Fruit fly (Drosophila melanogaster) whole organism, embryonic: ENCODE measurements around the gene Lim1.

Source experiments
- Antp ChIP-seq: fragments of 200-800 bp; sonication (Bioruptor generic); optimal IDR thresholded peaks from 3 replicates; lab custom pipeline; 2016; ENCODE audit warnings: missing biosample characterization, missing genetic modification characterization
- Asciz ChIP-seq: fragments of 200-800 bp; sonication (Bioruptor generic); optimal IDR thresholded peaks from 2 replicates; lab custom pipeline; 2017; ENCODE audit warnings: missing biosample characterization, mild to moderate bottlenecking, missing genetic modification characterization, missing genetic modification reagents
- CG10366 ChIP-seq: fragments of 200-800 bp; sonication (Bioruptor generic); IDR thresholded peaks from 2 replicates; pipeline ENCODE4 v1.3.6; 2022; ENCODE audit warnings: missing biosample characterization, missing genetic modification characterization
- CG13296 ChIP-seq: fragments of 200-800 bp; sonication (Bioruptor generic); optimal IDR thresholded peaks from 3 replicates; lab custom pipeline; 2018; ENCODE audit warnings: missing biosample characterization, mild to moderate bottlenecking, missing genetic modification characterization
- CG13894 ChIP-seq: fragments of 200-800 bp; sonication (Bioruptor generic); optimal IDR thresholded peaks from 3 replicates; lab custom pipeline; 2018; ENCODE audit warnings: missing biosample characterization, mild to moderate bottlenecking, missing genetic modification characterization, moderate library complexity
- CG15514 ChIP-seq: fragments of 200-800 bp; sonication (Bioruptor generic); optimal IDR thresholded peaks from 3 replicates; lab custom pipeline; 2017; ENCODE audit warnings: missing biosample characterization, missing genetic modification characterization, mild to moderate bottlenecking, moderate library complexity, missing genetic modification reagents
- CG16815 ChIP-seq: fragments of 200-800 bp; sonication (Bioruptor generic); optimal IDR thresholded peaks from 3 replicates; lab custom pipeline; 2017; ENCODE audit warnings: missing biosample characterization, mild to moderate bottlenecking, missing genetic modification characterization
- CG17829 ChIP-seq: fragments of 200-800 bp; optimal IDR thresholded peaks from 2 replicates; lab custom pipeline; 2019; ENCODE audit warnings: missing biosample characterization, mild to moderate bottlenecking, missing genetic modification characterization, moderate library complexity
- CG2889 ChIP-seq: fragments of 200-800 bp; sonication (Bioruptor generic); IDR thresholded peaks from 3 replicates; pipeline ENCODE4 v1.3.6; 2022; ENCODE audit warnings: missing biosample characterization, missing genetic modification characterization
- CG32772 ChIP-seq: fragments of 200-800 bp; sonication (Bioruptor generic); IDR thresholded peaks from 2 replicates; pipeline ENCODE4 v1.3.6; 2022; ENCODE audit warnings: missing biosample characterization, missing genetic modification characterization
- CG33213 ChIP-seq: fragments of 200-800 bp; sonication (Bioruptor generic); optimal IDR thresholded peaks from 3 replicates; lab custom pipeline; 2016; ENCODE audit warnings: missing biosample characterization, missing genetic modification characterization
- CG34376 ChIP-seq: fragments of 200-800 bp; sonication (Bioruptor generic); optimal IDR thresholded peaks from 2 replicates; lab custom pipeline; 2018; ENCODE audit warnings: missing biosample characterization, mild to moderate bottlenecking, missing genetic modification characterization
- CG3847 ChIP-seq: fragments of 200-800 bp; sonication (Bioruptor generic); IDR thresholded peaks from 2 replicates; pipeline ENCODE4 v1.3.6; 2022; ENCODE audit warnings: missing biosample characterization, missing genetic modification characterization
- CG4424 ChIP-seq: fragments of 200-800 bp; sonication (Bioruptor generic); optimal IDR thresholded peaks from 3 replicates; lab custom pipeline; 2016; ENCODE audit warnings: missing biosample characterization, missing genetic modification characterization
- CG6254 ChIP-seq: fragments of 200-800 bp; sonication (Bioruptor generic); optimal IDR thresholded peaks from 3 replicates; lab custom pipeline; 2017; ENCODE audit warnings: mild to moderate bottlenecking, missing biosample characterization, missing genetic modification reagents, missing genetic modification characterization
- CG7372 ChIP-seq: fragments of 200-800 bp; sonication (Bioruptor generic); IDR thresholded peaks from 2 replicates; pipeline ENCODE4 v1.3.6; 2022; ENCODE audit warnings: missing biosample characterization, missing genetic modification characterization
- CG7745 ChIP-seq: fragments of 200-800 bp; sonication (Bioruptor generic); optimal IDR thresholded peaks from 2 replicates; lab custom pipeline; 2018; ENCODE audit warnings: missing biosample characterization, mild to moderate bottlenecking, missing genetic modification characterization, moderate library complexity
- CG7839 ChIP-seq: fragments of 200-800 bp; sonication (Bioruptor generic); optimal IDR thresholded peaks from 3 replicates; lab custom pipeline; 2018; ENCODE audit warnings: missing biosample characterization, mild to moderate bottlenecking, missing genetic modification characterization, moderate library complexity
- CG9609 ChIP-seq: fragments of 200-800 bp; sonication (Bioruptor generic); optimal IDR thresholded peaks from 3 replicates; lab custom pipeline; 2016; ENCODE audit warnings: missing biosample characterization, missing genetic modification characterization
- Drgx ChIP-seq: fragments of 200-800 bp; sonication (Bioruptor generic); IDR thresholded peaks from 2 replicates; pipeline ENCODE4 v1.3.6; 2022; ENCODE audit warnings: missing biosample characterization, missing genetic modification characterization
- E2f1 ChIP-seq: fragments of 200-800 bp; sonication (Bioruptor generic); IDR thresholded peaks from 2 replicates; pipeline ENCODE4 v1.3.6; 2022; ENCODE audit warnings: missing biosample characterization, missing genetic modification characterization
- HLH3B ChIP-seq: fragments of 200-800 bp; sonication (Bioruptor generic); IDR thresholded peaks from 2 replicates; pipeline ENCODE4 v1.3.6; 2022; ENCODE audit warnings: missing biosample characterization, missing genetic modification characterization
- Hey ChIP-seq: fragments of 200-800 bp; sonication (Bioruptor generic); optimal IDR thresholded peaks from 3 replicates; lab custom pipeline; 2018; ENCODE audit warnings: missing biosample characterization, mild to moderate bottlenecking, missing genetic modification characterization
- Hmr ChIP-seq: fragments of 200-800 bp; sonication (Bioruptor generic); optimal IDR thresholded peaks from 3 replicates; lab custom pipeline; 2017; ENCODE audit warnings: mild to moderate bottlenecking, missing biosample characterization, missing genetic modification reagents, missing genetic modification characterization
- Hr51 ChIP-seq, 2 experiments: fragments of 200-800 bp; sonication (Bioruptor generic); optimal IDR thresholded peaks; 2 replicates in 1 of 2; 3 replicates in 1 of 2; lab custom pipeline; 2016 to 2018; ENCODE audit warnings: missing biosample characterization in 2 of 2, missing genetic modification characterization in 2 of 2, mild to moderate bottlenecking in 1 of 2, moderate library complexity in 1 of 2
- Mes4 ChIP-seq: fragments of 200-800 bp; sonication (Bioruptor generic); optimal IDR thresholded peaks from 2 replicates; lab custom pipeline; 2016; ENCODE audit warnings: missing biosample characterization, missing genetic modification characterization
- Oli ChIP-seq: fragments of 200-800 bp; sonication (Bioruptor generic); optimal IDR thresholded peaks from 2 replicates; lab custom pipeline; 2018; ENCODE audit warnings: missing biosample characterization, mild to moderate bottlenecking, missing genetic modification characterization, moderate library complexity
- PHDP ChIP-seq: fragments of 200-800 bp; sonication (Bioruptor generic); optimal IDR thresholded peaks from 3 replicates; lab custom pipeline; 2018; ENCODE audit warnings: missing biosample characterization, mild to moderate bottlenecking, missing genetic modification characterization, moderate library complexity
- Sox102F ChIP-seq: fragments of 200-800 bp; sonication (Bioruptor generic); optimal IDR thresholded peaks from 2 replicates; lab custom pipeline; 2018; ENCODE audit warnings: missing biosample characterization, mild to moderate bottlenecking, missing genetic modification characterization, moderate library complexity
- bsh ChIP-seq, 2 experiments: fragments of 200-800 bp; sonication (Bioruptor generic); optimal IDR thresholded peaks; 2 replicates each; lab custom pipeline; 2017 to 2018; ENCODE audit warnings: mild to moderate bottlenecking in 2 of 2, missing biosample characterization in 2 of 2, missing genetic modification characterization in 2 of 2, moderate library complexity in 1 of 2
- cg ChIP-seq: fragments of 200-800 bp; sonication (Bioruptor generic); optimal IDR thresholded peaks from 3 replicates; lab custom pipeline; 2019; ENCODE audit warnings: missing biosample characterization, mild to moderate bottlenecking, missing genetic modification characterization, moderate library complexity
- croc ChIP-seq: fragments of 200-800 bp; sonication (Bioruptor generic); conservative IDR thresholded peaks from 3 replicates; pipeline ENCODE4 v1.3.6; 2022; ENCODE audit warnings: missing biosample characterization, missing genetic modification characterization
- dmrt11E ChIP-seq: fragments of 200-800 bp; sonication (Bioruptor generic); optimal IDR thresholded peaks from 3 replicates; lab custom pipeline; 2018; ENCODE audit warnings: missing biosample characterization, mild to moderate bottlenecking, missing genetic modification characterization, moderate library complexity
- en ChIP-seq: fragments of 200-800 bp; sonication (Bioruptor generic); optimal IDR thresholded peaks from 2 replicates; lab custom pipeline; 2016; ENCODE audit warnings: missing biosample characterization, missing genetic modification characterization
- exex ChIP-seq: fragments of 200-800 bp; sonication (Bioruptor generic); optimal IDR thresholded peaks from 4 replicates; lab custom pipeline; 2018; ENCODE audit warnings: missing biosample characterization, mild to moderate bottlenecking, missing genetic modification characterization, moderate library complexity
- fd102C ChIP-seq: fragments of 200-800 bp; sonication (Bioruptor generic); optimal IDR thresholded peaks from 2 replicates; lab custom pipeline; 2018; ENCODE audit warnings: missing biosample characterization, mild to moderate bottlenecking, missing genetic modification characterization, moderate library complexity
- gce ChIP-seq: fragments of 200-800 bp; sonication (Bioruptor generic); IDR thresholded peaks from 3 replicates; pipeline ENCODE4 v1.3.6; 2022; ENCODE audit warnings: missing biosample characterization, missing genetic modification characterization
- grn ChIP-seq: fragments of 200-800 bp; sonication (Bioruptor generic); optimal IDR thresholded peaks from 3 replicates; lab custom pipeline; 2017; ENCODE audit warnings: missing biosample characterization, missing genetic modification characterization
- jing ChIP-seq: fragments of 200-800 bp; sonication (Bioruptor generic); optimal IDR thresholded peaks from 2 replicates; lab custom pipeline; 2018; ENCODE audit warnings: missing biosample characterization, mild to moderate bottlenecking, missing genetic modification characterization
- klu ChIP-seq: fragments of 200-800 bp; sonication (Bioruptor generic); IDR thresholded peaks from 2 replicates; pipeline ENCODE4 v1.3.6; 2022; ENCODE audit warnings: missing biosample characterization, missing genetic modification characterization
- nerfin-2 ChIP-seq: fragments of 200-800 bp; sonication (Bioruptor generic); IDR thresholded peaks from 2 replicates; pipeline ENCODE4 v1.3.6; 2022; ENCODE audit warnings: missing biosample characterization, missing genetic modification characterization; ENCODE audit not compliant: partially characterized antibody
- pfk ChIP-seq: fragments of 200-800 bp; sonication (Bioruptor generic); optimal IDR thresholded peaks from 2 replicates; lab custom pipeline; 2018; ENCODE audit warnings: missing biosample characterization, mild to moderate bottlenecking, missing genetic modification characterization, moderate library complexity
- pita ChIP-seq: fragments of 200-800 bp; sonication (Bioruptor generic); optimal IDR thresholded peaks from 2 replicates; lab custom pipeline; 2017; ENCODE audit warnings: missing biosample characterization, mild to moderate bottlenecking, missing genetic modification characterization
- psq ChIP-seq: fragments of 200-800 bp; sonication (Bioruptor generic); optimal IDR thresholded peaks from 2 replicates; lab custom pipeline; 2017; ENCODE audit warnings: missing biosample characterization, missing genetic modification characterization
- sens-2 ChIP-seq: fragments of 200-800 bp; sonication (Bioruptor generic); IDR thresholded peaks from 2 replicates; pipeline ENCODE4 v1.3.6; 2022; ENCODE audit warnings: missing biosample characterization, missing genetic modification characterization
- sr ChIP-seq: fragments of 200-800 bp; sonication (Bioruptor generic); IDR thresholded peaks from 3 replicates; pipeline ENCODE4 v1.3.6; 2022; ENCODE audit warnings: missing biosample characterization, missing genetic modification characterization
- toy ChIP-seq: fragments of 200-800 bp; sonication (Bioruptor generic); IDR thresholded peaks from 2 replicates; pipeline ENCODE4 v1.3.6; 2022; ENCODE audit warnings: missing biosample characterization, missing genetic modification characterization
- tx ChIP-seq: fragments of 200-800 bp; sonication (Bioruptor generic); optimal IDR thresholded peaks from 2 replicates; lab custom pipeline; 2016; ENCODE audit warnings: missing biosample characterization, missing genetic modification characterization
- unpg ChIP-seq: fragments of 200-800 bp; sonication (Bioruptor generic); optimal IDR thresholded peaks from 3 replicates; lab custom pipeline; 2018; ENCODE audit warnings: missing biosample characterization, mild to moderate bottlenecking, missing genetic modification characterization, moderate library complexity
- zen2 ChIP-seq: fragments of 200-800 bp; sonication (Bioruptor generic); IDR thresholded peaks from 3 replicates; pipeline ENCODE4 v1.3.6; 2022; ENCODE audit warnings: missing biosample characterization, missing genetic modification characterization; ENCODE audit not compliant: partially characterized antibody

Lim1 gene

DNA sequence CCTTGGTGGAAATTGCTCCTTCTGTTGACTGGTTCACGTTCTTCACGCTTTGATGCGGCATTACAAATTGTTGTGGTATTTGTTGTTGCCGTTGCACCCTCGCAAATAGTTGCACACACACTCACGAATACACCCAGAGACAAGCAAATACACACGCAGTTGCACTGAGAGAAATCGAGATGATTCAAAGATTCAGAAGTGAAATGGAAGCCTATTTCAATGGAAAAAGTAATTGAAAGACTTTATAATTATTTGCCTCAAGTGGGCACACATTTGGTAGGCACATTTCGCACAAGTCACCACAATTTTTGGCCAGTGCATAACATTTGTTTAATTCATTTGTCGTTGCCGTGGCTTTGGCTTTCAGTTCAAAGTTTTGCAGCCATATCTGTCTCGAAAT lies 31.6 kb downstream of the Lim1 start (continued):
- TF ChIP-seq CG15514 (GFP tag; lab: Kevin White, UChicago) (no peak), Antp (GFP tag; lab: Kevin White, UChicago) (peak; percentile 80), CG3847 (no peak), CG34376 (GFP tag; lab: Kevin White, UChicago) (no peak), cg (GFP tag; lab: Kevin White, UChicago) (peak; percentile 59), pfk (GFP tag; lab: Kevin White, UChicago) (no peak), sr (GFP tag; lab: Robert Waterston, UW) (no peak), CG13894 (no peak), PHDP (peak; percentile 56), CG4424 (GFP tag; lab: Kevin White, UChicago) (peak; percentile 72), fd102C (peak; percentile 60), nerfin-2 (no peak), unpg (GFP tag; lab: Kevin White, UChicago) (peak; percentile 71), CG16815 (GFP tag; lab: Kevin White, UChicago) (peak; percentile 61), Hey (tag; lab: Kevin White, UChicago) (no peak), Sox102F (GFP tag; lab: Kevin White, UChicago) (peak; percentile 77), grn (GFP tag; lab: Kevin White, UChicago) (no peak), CG13296 (GFP tag; lab: Kevin White, UChicago) (no peak), CG7839 (tag; lab: Kevin White, UChicago) (peak; percentile 73), Hr51 (GFP tag; optimal IDR thresholded peaks at IDR 0.05; lab: Kevin White, UChicago) (peak; percentile 51 to 63), dmrt11E (tag; lab: Kevin White, UChicago) (peak; percentile 83), gce (GFP tag; lab: Robert Waterston, UW) (0 out of 3 replicates have a peak, but pooled peaks have one; percentile 25), psq (no peak), toy (GFP tag; lab: Robert Waterston, UW) (no peak), CG17829 (peak; percentile 75), E2f1 (GFP tag; lab: Robert Waterston, UW) (peak; percentile 60), exex (no peak), Mes4 (peak; percentile 73), CG32772 (GFP tag; lab: Robert Waterston, UW) (peak; percentile 65), CG7745 (tag; lab: Kevin White, UChicago) (no peak), CG33213 (GFP tag; lab: Kevin White, UChicago) (peak; percentile 56), CG10366 (GFP tag; lab: Robert Waterston, UW) (peak; percentile 49; the same call in 1 of the 2 replicates), klu (GFP tag; lab: Robert Waterston, UW) (no peak), CG7372 (no peak), CG6254 (GFP tag; lab: Kevin White, UChicago) (peak; percentile 60), pita (GFP tag; lab: Kevin White, UChicago) (no peak), croc (GFP tag; lab: Robert Waterston, UW) (peak; percentile 74), jing (peak; percentile 58), en (peak; percentile 45), CG2889 (GFP tag; lab: Robert Waterston, UW) (peak; percentile 46; the same call in 1 of the 3 replicates), Asciz (GFP tag; lab: Kevin White, UChicago) (peak; percentile 57), tx (GFP tag; lab: Kevin White, UChicago) (peak; percentile 60), sens-2 (GFP tag; lab: Robert Waterston, UW) (peak; percentile 66), Oli (tag; lab: Kevin White, UChicago) (peak; percentile 73), CG9609 (GFP tag; lab: Kevin White, UChicago) (peak; percentile 66), Hmr (GFP tag; lab: Kevin White, UChicago) (no peak), zen2 (GFP tag; lab: Robert Waterston, UW) (no peak), HLH3B (GFP tag; lab: Robert Waterston, UW) (peak; percentile 76), Drgx (GFP tag; lab: Robert Waterston, UW) (0 out of 2 replicates have a peak, but pooled peaks have one; percentile 25), bsh (GFP tag; optimal IDR thresholded peaks at IDR 0.05; lab: Kevin White, UChicago) (peak in 1 of 2 experiments; percentile 85)
